Worm (Caenorhabditis elegans) whole organism, dauer: ENCODE data around the gene srw-17.

Source experiments
- unc-62 ChIP-seq: sonication (generic microtip); optimal IDR thresholded peaks from 2 replicates; lab custom pipeline; 2017; ENCODE audit warnings: missing biosample characterization, missing genetic modification reagents, missing genetic modification characterization

The srw-17 gene

DNA sequence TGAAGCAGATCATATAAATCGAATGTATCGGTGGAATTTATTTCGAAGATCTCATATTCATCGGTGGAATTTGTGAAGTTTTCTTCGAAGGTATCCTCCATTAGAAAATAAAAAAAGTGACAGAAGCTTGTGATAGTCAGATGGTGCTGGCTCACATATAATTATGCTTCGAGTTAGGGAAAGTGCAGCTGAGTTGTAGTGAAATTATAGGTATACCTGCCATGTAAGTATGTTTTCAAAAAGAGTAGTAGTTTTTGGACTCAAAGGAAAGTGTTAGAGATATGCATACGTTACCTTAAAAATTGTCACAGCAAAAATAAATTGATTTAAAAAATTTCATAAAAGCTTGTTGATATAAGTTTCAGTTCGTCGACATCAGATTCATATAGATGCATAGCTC is 36.6 kb downstream of the srw-17 start, which contains the start of gene srw-11:
srw-11 (minus strand) TSS at position 101 of the 400 bp plus-strand sequence.
- no peak for TF ChIP-seq unc-62 (GFP tag; lab: Kevin White, UChicago)

DNA sequence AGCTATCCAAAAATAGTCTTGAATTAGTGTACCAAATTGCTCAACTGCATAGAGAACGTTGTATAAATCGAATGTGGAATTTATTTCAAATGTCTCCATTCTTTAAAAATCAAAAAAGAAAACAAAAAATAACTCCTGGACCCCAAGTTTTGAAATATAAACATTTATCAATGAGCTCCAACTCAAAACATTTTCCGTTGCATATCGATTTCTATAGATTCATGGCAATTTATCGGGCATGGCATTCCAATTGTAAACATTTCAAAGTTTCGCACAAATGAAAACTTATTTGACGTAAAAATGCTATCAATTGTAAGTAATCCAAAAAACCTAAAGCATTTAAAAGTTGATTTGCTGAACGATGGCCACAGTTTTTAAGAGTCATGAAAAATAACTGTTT is 38.3 kb downstream of the srw-17 start, which contains the start of gene srw-12:
srw-12 (minus strand) TSS at position 101 of the 400 bp plus-strand sequence.
- no peak for TF ChIP-seq unc-62 (GFP tag; lab: Kevin White, UChicago)

DNA sequence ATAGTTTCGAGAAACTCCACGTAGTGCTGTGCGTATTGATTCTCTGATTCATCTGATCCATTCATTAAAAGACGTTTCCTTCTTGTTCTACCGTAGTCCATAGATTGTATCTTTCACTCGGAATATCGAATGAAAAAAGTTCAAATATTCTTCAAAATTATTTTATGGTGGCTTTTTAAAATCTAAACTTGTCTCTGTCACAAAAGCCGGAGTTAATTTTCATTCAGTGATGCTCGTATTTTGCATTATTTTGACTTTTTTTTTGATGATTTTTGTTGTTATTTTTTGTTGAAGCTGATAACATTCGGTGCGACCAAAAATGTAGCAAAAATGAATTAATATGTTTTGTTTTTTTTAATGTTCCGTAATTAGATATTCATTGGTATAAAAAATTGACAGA is 41.2 kb downstream of the srw-17 start, which contains the start of gene nhr-164:
nhr-164 (minus strand) TSS at position 101 of the 400 bp plus-strand sequence.
- no peak for TF ChIP-seq unc-62 (GFP tag; lab: Kevin White, UChicago)

DNA sequence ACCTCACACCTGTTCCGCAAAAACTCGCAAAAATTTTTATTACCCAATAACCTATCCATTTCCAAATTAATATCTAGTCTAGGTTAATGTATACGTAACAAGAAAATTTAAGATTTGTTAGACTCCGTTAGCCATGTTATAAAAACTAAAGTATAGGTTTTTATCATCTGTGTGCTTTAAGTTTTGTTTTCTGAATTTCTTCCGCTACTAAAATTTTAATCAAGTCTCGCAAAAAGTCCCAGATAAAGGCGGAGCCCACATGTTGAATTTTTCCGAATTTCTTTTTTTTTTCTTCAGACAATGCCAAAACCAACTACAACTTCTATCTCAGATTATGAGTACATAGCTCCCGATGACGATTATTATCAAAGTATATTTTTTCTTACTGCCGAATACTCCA is 44.6 kb downstream of the srw-17 start, which contains the start of gene srw-13:
srw-13 (plus strand) TSS at position 301 of the 400 bp plus-strand sequence.
- TF ChIP-seq unc-62 (GFP tag; lab: Kevin White, UChicago), result no peak

DNA sequence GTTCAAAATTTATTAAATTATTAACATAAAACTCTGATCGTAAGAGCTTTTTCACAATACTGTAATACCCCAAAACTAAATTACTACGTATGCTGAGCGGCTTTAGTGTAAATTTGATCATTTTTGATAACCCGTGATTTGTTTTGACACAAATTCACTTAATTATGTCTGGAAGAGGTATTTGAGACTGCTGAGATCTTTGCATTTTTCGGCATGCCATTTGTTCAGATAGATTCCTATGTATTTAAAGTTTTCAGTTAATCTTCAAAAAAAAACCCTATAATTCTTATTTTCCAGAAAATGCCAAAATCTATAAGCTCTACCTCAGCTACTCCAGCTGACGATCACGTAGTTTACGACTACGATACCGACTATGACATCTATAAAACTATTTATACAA is 46.6 kb downstream of the srw-17 start, which contains the start of gene srw-15:
srw-15 (plus strand) TSS at position 301 of the 400 bp plus-strand sequence.
- no peak for TF ChIP-seq unc-62 (GFP tag; lab: Kevin White, UChicago)

DNA sequence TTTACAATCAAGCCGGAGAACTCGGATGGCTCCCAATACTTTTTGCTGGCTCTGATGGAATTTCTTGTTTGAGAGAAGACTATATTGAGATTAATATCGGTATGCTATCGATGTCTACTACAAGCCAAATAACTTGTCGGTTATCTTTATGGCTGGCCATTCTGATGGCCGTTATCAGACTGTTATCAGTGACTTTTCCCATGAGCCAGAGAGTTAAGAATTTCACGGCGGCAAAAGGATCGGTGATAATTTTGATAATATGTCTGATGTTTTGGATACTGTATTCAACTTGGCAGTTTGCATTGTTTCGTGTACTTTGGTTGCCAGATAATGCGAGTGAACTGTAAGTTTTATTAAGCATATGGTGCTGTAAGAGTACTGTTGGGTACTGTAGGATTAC is 50.6 kb downstream of the srw-17 start:
- no peak for TF ChIP-seq unc-62 (GFP tag; lab: Kevin White, UChicago)

DNA sequence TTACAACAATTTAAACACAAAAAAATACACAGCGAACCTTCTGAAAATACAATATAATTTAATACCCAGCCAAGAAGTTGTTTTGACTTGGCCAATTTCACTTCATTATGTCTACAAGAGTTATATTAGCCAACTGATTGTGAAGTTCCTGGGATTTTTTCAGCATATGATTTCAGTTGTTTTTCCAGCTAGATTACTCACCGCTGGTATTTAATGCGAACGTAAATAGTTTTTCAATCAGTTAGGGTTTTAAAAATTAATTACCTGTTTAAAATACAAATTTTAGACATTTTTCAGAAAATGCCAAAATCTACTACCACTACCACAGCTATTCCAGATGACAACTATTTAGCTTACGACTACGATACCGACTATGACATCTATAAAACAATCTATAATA is 51.2 kb downstream of the srw-17 start, which contains the start of gene srw-14:
srw-14 (plus strand) TSS at position 301 of the 400 bp plus-strand sequence.
- TF ChIP-seq unc-62 (GFP tag; lab: Kevin White, UChicago), result no peak
